Worm (Caenorhabditis elegans) whole organism, late embryonic: Measurements from ENCODE around the gene cpt-5.

Experiments used
- C38D4.7 ChIP-seq: fragments of 200-800 bp; sonication (Bioruptor generic); optimal IDR thresholded peaks from 2 replicates; lab custom pipeline; 2018; ENCODE audit warnings: mild to moderate bottlenecking, missing genetic modification characterization, moderate library complexity, missing compliant biosample characterization
- K02D7.2 ChIP-seq: sonication (generic microtip); optimal IDR thresholded peaks from 2 replicates; lab custom pipeline; 2017; ENCODE audit warnings: mild to moderate bottlenecking, missing genetic modification characterization, missing compliant biosample characterization
- ama-1 ChIP-seq: fragments of 150-350 bp; optimal IDR thresholded peaks from 2 replicates; lab custom pipeline; 2014
- ceh-14 ChIP-seq: sonication (generic microtip); optimal IDR thresholded peaks from 2 replicates; lab custom pipeline; 2016; ENCODE audit warnings: missing genotype, missing genetic modification characterization, missing compliant biosample characterization
- ceh-18 ChIP-seq: sonication (generic microtip); optimal IDR thresholded peaks from 2 replicates; lab custom pipeline; 2016; ENCODE audit warnings: missing genetic modification characterization, missing compliant biosample characterization
- ceh-2 ChIP-seq: sonication (generic microtip); optimal IDR thresholded peaks from 2 replicates; lab custom pipeline; 2016; ENCODE audit warnings: missing genotype, missing genetic modification characterization, missing compliant biosample characterization
- ceh-24 ChIP-seq: sonication (generic microtip); optimal IDR thresholded peaks from 2 replicates; lab custom pipeline; 2016; ENCODE audit warnings: mild to moderate bottlenecking, missing genetic modification characterization, missing compliant biosample characterization
- ceh-34 ChIP-seq: sonication (generic microtip); optimal IDR thresholded peaks from 2 replicates; lab custom pipeline; 2016; ENCODE audit warnings: mild to moderate bottlenecking, missing genetic modification characterization, missing compliant biosample characterization
- ceh-48 ChIP-seq: sonication (generic microtip); optimal IDR thresholded peaks from 2 replicates; lab custom pipeline; 2016; ENCODE audit warnings: missing genetic modification characterization, inconsistent platforms, missing compliant biosample characterization
- ceh-6 ChIP-seq: fragments of 200-800 bp; sonication (Bioruptor generic); optimal IDR thresholded peaks from 2 replicates; lab custom pipeline; 2018; ENCODE audit warnings: mild to moderate bottlenecking, missing genetic modification characterization, missing compliant biosample characterization
- ceh-9 ChIP-seq: sonication (generic microtip); optimal IDR thresholded peaks from 2 replicates; lab custom pipeline; 2016; ENCODE audit warnings: mild to moderate bottlenecking, missing genetic modification characterization, inconsistent platforms, missing compliant biosample characterization
- che-1 ChIP-seq: sonication (generic microtip); optimal IDR thresholded peaks from 2 replicates; lab custom pipeline; 2016; ENCODE audit warnings: mild to moderate bottlenecking, missing genetic modification characterization, missing compliant biosample characterization
- dve-1 ChIP-seq: sonication (generic microtip); optimal IDR thresholded peaks from 2 replicates; lab custom pipeline; 2017; ENCODE audit warnings: antibody characterized with exemption, mild to moderate bottlenecking, missing genetic modification characterization, missing compliant biosample characterization
- elt-2 ChIP-seq: sonication (generic microtip); optimal IDR thresholded peaks from 2 replicates; lab custom pipeline; 2016; ENCODE audit warnings: missing genetic modification reagents, missing genetic modification characterization, missing compliant biosample characterization
- elt-4 ChIP-seq: sonication (generic microtip); optimal IDR thresholded peaks from 2 replicates; lab custom pipeline; 2016; ENCODE audit warnings: missing genetic modification characterization, missing compliant biosample characterization
- ets-4 ChIP-seq: sonication (generic microtip); optimal IDR thresholded peaks from 2 replicates; lab custom pipeline; 2016; ENCODE audit warnings: missing genetic modification characterization, missing compliant biosample characterization
- fax-1 ChIP-seq: sonication (generic microtip); optimal IDR thresholded peaks from 2 replicates; lab custom pipeline; 2016; ENCODE audit warnings: missing genotype, missing genetic modification characterization, missing compliant biosample characterization
- fkh-6 ChIP-seq: sonication (generic microtip); optimal IDR thresholded peaks from 2 replicates; lab custom pipeline; 2016; ENCODE audit warnings: missing genetic modification characterization, missing compliant biosample characterization
- gmeb-2 ChIP-seq: sonication (generic microtip); optimal IDR thresholded peaks from 2 replicates; lab custom pipeline; 2016; ENCODE audit warnings: missing genetic modification characterization, inconsistent platforms, missing compliant biosample characterization
- hlh-15 ChIP-seq: sonication (generic microtip); optimal IDR thresholded peaks from 2 replicates; lab custom pipeline; 2016; ENCODE audit warnings: missing genetic modification characterization, missing compliant biosample characterization
- hlh-6 ChIP-seq: sonication (generic microtip); optimal IDR thresholded peaks from 2 replicates; lab custom pipeline; 2016; ENCODE audit warnings: missing genotype, missing genetic modification characterization, missing compliant biosample characterization
- hlh-8 ChIP-seq: sonication (generic microtip); optimal IDR thresholded peaks from 2 replicates; lab custom pipeline; 2016; ENCODE audit warnings: missing genotype, missing genetic modification characterization, missing compliant biosample characterization
- lim-6 ChIP-seq: sonication (generic microtip); optimal IDR thresholded peaks from 2 replicates; lab custom pipeline; 2016; ENCODE audit warnings: missing genetic modification characterization, missing compliant biosample characterization
- lin-11 ChIP-seq: fragments of 200-800 bp; sonication (Bioruptor generic); optimal IDR thresholded peaks from 2 replicates; lab custom pipeline; 2018; ENCODE audit warnings: mild to moderate bottlenecking, missing genetic modification characterization, missing compliant biosample characterization
- mec-3 ChIP-seq: sonication (generic microtip); optimal IDR thresholded peaks from 2 replicates; lab custom pipeline; 2016; ENCODE audit warnings: borderline replicate concordance, missing genetic modification characterization, missing compliant biosample characterization
- nfya-1 ChIP-seq: sonication (generic microtip); optimal IDR thresholded peaks from 2 replicates; lab custom pipeline; 2017; ENCODE audit warnings: missing genetic modification characterization, mild to moderate bottlenecking, missing compliant biosample characterization, antibody characterized with exemption, moderate library complexity
- nhr-232 ChIP-seq: sonication (generic microtip); optimal IDR thresholded peaks from 2 replicates; lab custom pipeline; 2016; ENCODE audit warnings: missing genetic modification characterization, missing compliant biosample characterization
- npax-4 ChIP-seq: sonication (generic microtip); optimal IDR thresholded peaks from 2 replicates; lab custom pipeline; 2016; ENCODE audit warnings: missing genetic modification characterization, missing compliant biosample characterization
- pag-3 ChIP-seq: sonication (generic microtip); optimal IDR thresholded peaks from 2 replicates; lab custom pipeline; 2016; ENCODE audit warnings: missing compliant biosample characterization, missing genetic modification characterization, borderline replicate concordance
- pat-9 ChIP-seq: fragments of 200-800 bp; sonication (Bioruptor generic); optimal IDR thresholded peaks from 2 replicates; lab custom pipeline; 2018; ENCODE audit warnings: mild to moderate bottlenecking, missing genetic modification characterization, moderate library complexity, missing compliant biosample characterization
- pax-1 ChIP-seq: fragments of 150-350 bp; optimal IDR thresholded peaks from 2 replicates; lab custom pipeline; 2014; ENCODE audit warnings: missing biosample characterization, missing genetic modification characterization
- pha-4 ChIP-seq: fragments of 150-350 bp; optimal IDR thresholded peaks from 2 replicates; lab custom pipeline; 2018; ENCODE audit warnings: missing biosample characterization, missing genetic modification reagents, missing genetic modification characterization
- pros-1 ChIP-seq: fragments of 150-350 bp; optimal IDR thresholded peaks from 2 replicates; lab custom pipeline; 2014; ENCODE audit warnings: missing biosample characterization, missing genetic modification reagents, missing genetic modification characterization
- ref-2 ChIP-seq: sonication (generic microtip); optimal IDR thresholded peaks from 2 replicates; lab custom pipeline; 2016; ENCODE audit warnings: missing genetic modification characterization, missing compliant biosample characterization
- sdc-2 ChIP-seq: sonication (generic microtip); optimal IDR thresholded peaks from 2 replicates; lab custom pipeline; 2016; ENCODE audit warnings: missing genotype, missing genetic modification characterization, missing compliant biosample characterization
- sox-2 ChIP-seq: fragments of 200-800 bp; sonication (Bioruptor generic); IDR thresholded peaks from 2 replicates; pipeline ENCODE4 v1.3.6; 2022; ENCODE audit warnings: missing genetic modification reagents, missing genetic modification characterization, missing compliant biosample characterization
- sox-4 ChIP-seq: sonication (generic microtip); optimal IDR thresholded peaks from 2 replicates; lab custom pipeline; 2017; ENCODE audit warnings: mild to moderate bottlenecking, missing genetic modification characterization, inconsistent platforms, missing compliant biosample characterization
- syd-9 ChIP-seq: sonication (generic microtip); optimal IDR thresholded peaks from 2 replicates; lab custom pipeline; 2016; ENCODE audit warnings: mild to moderate bottlenecking, missing genetic modification characterization, moderate library complexity, missing compliant biosample characterization
- tbx-2 ChIP-seq: sonication (generic microtip); optimal IDR thresholded peaks from 2 replicates; lab custom pipeline; 2016; ENCODE audit warnings: missing genetic modification characterization, missing compliant biosample characterization
- tbx-7 ChIP-seq: sonication (generic microtip); optimal IDR thresholded peaks from 2 replicates; lab custom pipeline; 2016; ENCODE audit warnings: missing genotype, missing genetic modification characterization, missing compliant biosample characterization
- unc-55 ChIP-seq: sonication (generic microtip); optimal IDR thresholded peaks from 2 replicates; lab custom pipeline; 2017; ENCODE audit warnings: missing biosample characterization, missing genetic modification reagents, missing genetic modification characterization
- zip-5 ChIP-seq: sonication (generic microtip); optimal IDR thresholded peaks from 2 replicates; lab custom pipeline; 2016; ENCODE audit warnings: missing genetic modification characterization, missing compliant biosample characterization

Gene cpt-5

ce11 chrV:13869551-13869950 is 3.4 kb upstream of the cpt-5 start:
- no peak for TF ChIP-seq ceh-34 (tag; lab: Kevin White, UChicago)
- no peak for TF ChIP-seq nhr-232 (tag; lab: Kevin White, UChicago)
- no peak for TF ChIP-seq hlh-8
- TF ChIP-seq mec-3 (tag; lab: Kevin White, UChicago), result no peak
- TF ChIP-seq ref-2 (tag; lab: Kevin White, UChicago), result no peak
- no peak for TF ChIP-seq pat-9 (tag; lab: Kevin White, UChicago)
- no peak for TF ChIP-seq ceh-18 (tag; lab: Kevin White, UChicago)
- TF ChIP-seq lim-6 (tag; lab: Kevin White, UChicago), result no peak
- no peak for TF ChIP-seq npax-4 (tag; lab: Kevin White, UChicago)
- TF ChIP-seq ceh-24 (tag; lab: Kevin White, UChicago), result no peak
- TF ChIP-seq hlh-15 (tag; lab: Kevin White, UChicago), result no peak
- no peak for TF ChIP-seq lin-11
- TF ChIP-seq sox-2 (GFP tag; lab: Robert Waterston, UW), result no peak

ce11 chrV:13873323-13873722 is 328 bp downstream of the cpt-5 start:
- TF ChIP-seq elt-4 (tag; lab: Kevin White, UChicago), result no peak

- TF ChIP-seq K02D7.2 (tag; lab: Kevin White, UChicago), result no peak
- TF ChIP-seq zip-5 (tag; lab: Kevin White, UChicago), result no peak
- TF ChIP-seq ets-4 (tag; lab: Kevin White, UChicago), result no peak
- no peak for TF ChIP-seq pag-3 (tag; lab: Kevin White, UChicago)
- TF ChIP-seq sdc-2 (tag; lab: Kevin White, UChicago), result no peak
- TF ChIP-seq ceh-9, result no peak
- TF ChIP-seq tbx-2 (tag; lab: Kevin White, UChicago), result no peak
- no peak for TF ChIP-seq che-1
- no peak for TF ChIP-seq pros-1 (tag; lab: Kevin White, UChicago)
- no peak for TF ChIP-seq ceh-14
- TF ChIP-seq tbx-7, result no peak
- TF ChIP-seq npax-4 (tag; lab: Kevin White, UChicago), result no peak
Observed at ce11 chrV:13876529-13876928, 3.5 kb downstream of the cpt-5 start, which contains the start of gene T22G5.1. Gene T22G5.1, plus strand, starts transcription at chrV:13876829.

ce11 chrV:13878226-13878625 is 5.2 kb downstream of the cpt-5 start:
- TF ChIP-seq pros-1 (tag; lab: Kevin White, UChicago) (no peak), fkh-6 (tag; lab: Kevin White, UChicago) (no peak), ama-1 (no peak), pha-4 (tag; lab: Kevin White, UChicago) (no peak), hlh-6 (tag; lab: Kevin White, UChicago) (no peak), unc-55 (GFP tag; lab: Kevin White, UChicago) (no peak), syd-9 (tag; lab: Kevin White, UChicago) (no peak), fax-1 (tag; lab: Kevin White, UChicago) (no peak), sox-4 (tag; lab: Kevin White, UChicago) (no peak)

ce11 chrV:13879241-13879640 is 6.2 kb downstream of the cpt-5 start, which contains the start of gene lbp-7:
Gene lbp-7, plus strand, starts transcription at chrV:13879552.
- no peak for TF ChIP-seq ceh-18 (tag; lab: Kevin White, UChicago)
- no peak for TF ChIP-seq ceh-2 (tag; lab: Kevin White, UChicago)
- TF ChIP-seq ama-1, result no peak
- TF ChIP-seq C38D4.7 (GFP tag; lab: Kevin White, UChicago), result no peak
- no peak for TF ChIP-seq hlh-15 (tag; lab: Kevin White, UChicago)
- no peak for TF ChIP-seq ceh-48
- no peak for TF ChIP-seq K02D7.2 (tag; lab: Kevin White, UChicago)
- TF ChIP-seq nfya-1 (tag; lab: Kevin White, UChicago), result no peak
- no peak for TF ChIP-seq ets-4 (tag; lab: Kevin White, UChicago)
- TF ChIP-seq dve-1, result no peak
- no peak for TF ChIP-seq pros-1 (tag; lab: Kevin White, UChicago)
- TF ChIP-seq ceh-6 (GFP tag; lab: Kevin White, UChicago), result no peak
- TF ChIP-seq sdc-2 (tag; lab: Kevin White, UChicago), result no peak
- TF ChIP-seq elt-2 (tag; lab: Kevin White, UChicago), result no peak
- TF ChIP-seq zip-5 (tag; lab: Kevin White, UChicago), result no peak
- TF ChIP-seq gmeb-2 (tag; lab: Kevin White, UChicago), result no peak
- TF ChIP-seq pax-1 (tag; lab: Kevin White, UChicago), result no peak
